Fruit fly (Drosophila melanogaster) whole organism: Measurements from ENCODE around the gene CG13047.

Experiments
- Dll ChIP-seq: fragments of >200 bp; optimal IDR thresholded peaks from 2 replicates; lab custom pipeline; 2017
- EcR ChIP-seq, 2 experiments: fragments of >200 bp; optimal IDR thresholded peaks; 2 replicates each; lab custom pipeline; 2017; ENCODE audit warnings: missing biosample characterization in 2 of 2, missing genetic modification characterization in 2 of 2, missing genetic modification reagents in 2 of 2
- pan ChIP-seq: fragments of >200 bp; optimal IDR thresholded peaks from 2 replicates; lab custom pipeline; 2017

DNA sequence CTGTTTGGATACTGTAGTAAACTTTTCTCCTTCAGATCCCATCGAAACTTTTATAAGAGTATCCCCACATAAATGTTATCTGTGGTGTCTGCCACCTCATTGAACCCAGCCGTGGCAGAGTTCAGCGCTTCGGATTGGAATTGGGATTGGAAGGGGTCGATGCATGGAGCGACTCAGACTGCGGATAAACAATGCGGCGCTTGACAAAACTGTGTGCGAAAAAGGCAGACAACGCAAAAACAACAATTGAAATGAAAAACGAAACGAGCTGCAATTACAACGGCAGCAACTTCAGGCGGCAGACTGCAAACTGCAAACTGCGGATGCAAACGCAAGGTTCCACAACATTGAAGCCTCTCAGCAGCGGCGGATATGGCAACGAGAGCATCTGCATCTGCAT is 28.8 kb upstream of the CG13047 start, which contains the start of gene CG13062:
- TF ChIP-seq EcR (GFP tag; optimal IDR thresholded peaks at IDR 0.05; lab: Kevin White, UChicago) (no peak), pan (lab: Kevin White, UChicago) (no peak), Dll (lab: Kevin White, UChicago) (no peak)
